Fruit fly (Drosophila melanogaster): ENCODE measurements around the gene COX4.

dm6 chr2L:19930102-19930501 lies 28.4 kb upstream of the COX4 start:
- no peak for TF ChIP-seq CTCF (optimal IDR thresholded peaks at IDR 0.05)
- TF ChIP-seq CG8478 (optimal IDR thresholded peaks at IDR 0.05): no peak

Data from S2 (cell line).